Worm (Caenorhabditis elegans): ENCODE measurements around the gene C55C3.3.

Gene C55C3.3

ce11 chrIV:5690386-5691080 lies 5.4 kb downstream of the C55C3.3 start, which contains the start of gene C55C3.8:
Gene C55C3.8, plus strand, starts transcription at chrIV:5691030.
- no peak for TF ChIP-seq ama-1 (optimal IDR thresholded peaks at IDR 0.05)
- TF ChIP-seq unc-39 (tag; optimal IDR thresholded peaks at IDR 0.05), result no peak
- no peak for TF ChIP-seq ZK546.5 (tag; optimal IDR thresholded peaks at IDR 0.05)
- TF ChIP-seq nhr-23 (tag; optimal IDR thresholded peaks at IDR 0.05), result no peak
- no peak for TF ChIP-seq crh-2 (tag; optimal IDR thresholded peaks at IDR 0.05)
- TF ChIP-seq nhr-11 (tag; optimal IDR thresholded peaks at IDR 0.05), result no peak
- TF ChIP-seq aly-2 (tag; optimal IDR thresholded peaks at IDR 0.05), result no peak
- TF ChIP-seq nhr-77 (tag; optimal IDR thresholded peaks at IDR 0.05), result no peak
- no peak for TF ChIP-seq nhr-129 (tag; optimal IDR thresholded peaks at IDR 0.05)
- no peak for TF ChIP-seq lin-11 (tag; optimal IDR thresholded peaks at IDR 0.05)
- no peak for TF ChIP-seq C34F6.9 (tag; optimal IDR thresholded peaks at IDR 0.05)
- TF ChIP-seq egl-27 (tag; optimal IDR thresholded peaks at IDR 0.05), result no peak
- no peak for TF ChIP-seq nhr-12 (tag; optimal IDR thresholded peaks at IDR 0.05)
- TF ChIP-seq alr-1 (tag; optimal IDR thresholded peaks at IDR 0.05), result no peak
- no peak for TF ChIP-seq nhr-10 (tag; optimal IDR thresholded peaks at IDR 0.05)
- TF ChIP-seq nhr-25 (tag; optimal IDR thresholded peaks at IDR 0.05), result no peak

- TF ChIP-seq nhr-25 (tag; optimal IDR thresholded peaks at IDR 0.05) (peak; percentile 47), nhr-129 (tag; optimal IDR thresholded peaks at IDR 0.05) (no peak), ztf-11 (tag; optimal IDR thresholded peaks at IDR 0.05) (no peak), nhr-12 (tag; optimal IDR thresholded peaks at IDR 0.05) (no peak), R02D3.7 (tag; optimal IDR thresholded peaks at IDR 0.05) (no peak), nhr-11 (tag; optimal IDR thresholded peaks at IDR 0.05) (no peak), snpc-4 (tag; optimal IDR thresholded peaks at IDR 0.05) (no peak)
Measured at ce11 chrIV:5700372-5700771, 15.3 kb downstream of the C55C3.3 start.

ce11 chrIV:5701646-5702045 lies 16.6 kb downstream of the C55C3.3 start:
- no peak for TF ChIP-seq sma-9 (GFP tag; optimal IDR thresholded peaks at IDR 0.05)
- no peak for TF ChIP-seq sma-9 (tag; optimal IDR thresholded peaks at IDR 0.05)
- TF ChIP-seq blmp-1 (tag; optimal IDR thresholded peaks at IDR 0.05; ENCODE audit: insufficient read depth), result peak; percentile 56
- TF ChIP-seq snpc-4 (tag; optimal IDR thresholded peaks at IDR 0.05), result no peak

ce11 chrIV:5703443-5703842 lies 18.4 kb downstream of the C55C3.3 start, which contains the start of the genes C55C3.73 and perm-5:
Gene C55C3.73, minus strand, starts transcription at chrIV:5703451.
Gene perm-5, minus strand, starts transcription at chrIV:5703468.
- TF ChIP-seq fos-1 (tag; optimal IDR thresholded peaks at IDR 0.05), result no peak
- no peak for TF ChIP-seq nhr-6 (tag; optimal IDR thresholded peaks at IDR 0.05)
- no peak for TF ChIP-seq lsy-2 (tag; optimal IDR thresholded peaks at IDR 0.05)
- no peak for TF ChIP-seq skn-1 (tag; optimal IDR thresholded peaks at IDR 0.05)
- TF ChIP-seq nhr-23 (tag; optimal IDR thresholded peaks at IDR 0.05), result no peak
- no peak for TF ChIP-seq sma-3 (GFP tag; optimal IDR thresholded peaks at IDR 0.05)
- TF ChIP-seq ztf-11 (tag; optimal IDR thresholded peaks at IDR 0.05), result no peak
- TF ChIP-seq nhr-12 (tag; optimal IDR thresholded peaks at IDR 0.05), result no peak
- TF ChIP-seq blmp-1 (tag; optimal IDR thresholded peaks at IDR 0.05; ENCODE audit: insufficient read depth), result no peak
- no peak for TF ChIP-seq crh-2 (tag; optimal IDR thresholded peaks at IDR 0.05)
- TF ChIP-seq ceh-82 (tag; optimal IDR thresholded peaks at IDR 0.05), result no peak
- no peak for TF ChIP-seq F13H6.1 (tag; optimal IDR thresholded peaks at IDR 0.05)
- no peak for TF ChIP-seq mdl-1 (tag; optimal IDR thresholded peaks at IDR 0.05)
- no peak for TF ChIP-seq ZK546.5 (tag; optimal IDR thresholded peaks at IDR 0.05)

- TF ChIP-seq nhr-23 (tag; optimal IDR thresholded peaks at IDR 0.05), result no peak
- TF ChIP-seq blmp-1 (tag; optimal IDR thresholded peaks at IDR 0.05; ENCODE audit: insufficient read depth), result peak; percentile 88
Measured at ce11 chrIV:5703917-5704316, 18.8 kb downstream of the C55C3.3 start.

- no peak for TF ChIP-seq nhr-11 (tag; optimal IDR thresholded peaks at IDR 0.05)
- TF ChIP-seq nhr-77 (tag; optimal IDR thresholded peaks at IDR 0.05), result no peak
- TF ChIP-seq unc-62 (GFP tag; optimal IDR thresholded peaks at IDR 0.05), result no peak
- peak; percentile 69 for TF ChIP-seq nhr-21 (tag; optimal IDR thresholded peaks at IDR 0.05)
- peak; percentile 56 for TF ChIP-seq nhr-25 (tag; optimal IDR thresholded peaks at IDR 0.05)
- TF ChIP-seq R02D3.7 (tag; optimal IDR thresholded peaks at IDR 0.05), result no peak
- TF ChIP-seq elt-1 (tag; optimal IDR thresholded peaks at IDR 0.05), result no peak
- no peak for TF ChIP-seq ztf-1 (GFP tag; conservative IDR thresholded peaks at IDR 0.05)
- TF ChIP-seq aly-2 (tag; optimal IDR thresholded peaks at IDR 0.05), result no peak
- TF ChIP-seq egl-27 (tag; optimal IDR thresholded peaks at IDR 0.05), result no peak
- TF ChIP-seq C34F6.9 (tag; optimal IDR thresholded peaks at IDR 0.05), result no peak
- no peak for TF ChIP-seq snpc-4 (tag; optimal IDR thresholded peaks at IDR 0.05)
- no peak for TF ChIP-seq nhr-6 (tag; optimal IDR thresholded peaks at IDR 0.05)
- peak; percentile 63 for TF ChIP-seq blmp-1 (tag; optimal IDR thresholded peaks at IDR 0.05; ENCODE audit: insufficient read depth)
- TF ChIP-seq fos-1 (tag; optimal IDR thresholded peaks at IDR 0.05), result no peak
- no peak for TF ChIP-seq lin-11 (tag; optimal IDR thresholded peaks at IDR 0.05)
- TF ChIP-seq unc-39 (tag; optimal IDR thresholded peaks at IDR 0.05), result no peak
- TF ChIP-seq dmd-4 (tag; optimal IDR thresholded peaks at IDR 0.05), result no peak
- TF ChIP-seq mab-5 (tag; optimal IDR thresholded peaks at IDR 0.05), result no peak
- no peak for TF ChIP-seq ztf-4 (tag; optimal IDR thresholded peaks at IDR 0.05)
- TF ChIP-seq peb-1 (tag; optimal IDR thresholded peaks at IDR 0.05), result no peak
Measured at ce11 chrIV:5706603-5707002, 21.5 kb downstream of the C55C3.3 start.
